Worm (Caenorhabditis elegans): ENCODE measurements around the gene ugt-4.

- no peak for TF ChIP-seq dao-5 (tag; optimal IDR thresholded peaks at IDR 0.05)
- TF ChIP-seq him-1 (tag; optimal IDR thresholded peaks at IDR 0.05), result no peak
Measured at ce11 chrV:12822065-12822464, 26.9 kb upstream of the ugt-4 start.

Data from whole organism, L4/young adult.